Fruit fly (Drosophila melanogaster) S2 (cell line): Measurements from ENCODE around the gene Spec2.

Source experiments
- CG8478 ChIP-seq: fragments of >200 bp; optimal IDR thresholded peaks from 2 replicates; lab custom pipeline; 2018
- CTCF ChIP-seq, 2 experiments: fragments of >200 bp; optimal IDR thresholded peaks; 2 replicates each; lab custom pipeline; 2018

The Spec2 gene

DNA sequence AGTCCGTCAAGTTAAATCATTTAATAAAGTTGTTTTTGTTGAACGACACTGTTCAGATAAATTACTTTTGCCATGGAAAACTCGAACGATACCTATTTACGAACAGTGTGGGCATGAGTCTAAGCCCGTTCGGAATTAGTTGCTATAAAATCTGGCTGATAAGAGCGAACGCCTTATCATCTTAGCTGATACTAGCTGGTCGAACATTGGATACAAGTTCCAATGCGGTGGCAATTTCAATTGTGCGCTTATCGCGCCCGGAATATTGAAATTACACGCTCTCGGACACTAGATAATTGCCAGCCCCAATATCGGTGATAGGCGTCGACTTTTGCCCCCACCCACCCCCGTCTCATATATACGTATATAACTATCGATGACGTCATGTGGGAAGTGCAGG is 30.0 kb upstream of the Spec2 start:
- TF ChIP-seq CG8478 (no peak), CTCF (optimal IDR thresholded peaks at IDR 0.05; lab: Kevin White, UChicago) (no peak)

DNA sequence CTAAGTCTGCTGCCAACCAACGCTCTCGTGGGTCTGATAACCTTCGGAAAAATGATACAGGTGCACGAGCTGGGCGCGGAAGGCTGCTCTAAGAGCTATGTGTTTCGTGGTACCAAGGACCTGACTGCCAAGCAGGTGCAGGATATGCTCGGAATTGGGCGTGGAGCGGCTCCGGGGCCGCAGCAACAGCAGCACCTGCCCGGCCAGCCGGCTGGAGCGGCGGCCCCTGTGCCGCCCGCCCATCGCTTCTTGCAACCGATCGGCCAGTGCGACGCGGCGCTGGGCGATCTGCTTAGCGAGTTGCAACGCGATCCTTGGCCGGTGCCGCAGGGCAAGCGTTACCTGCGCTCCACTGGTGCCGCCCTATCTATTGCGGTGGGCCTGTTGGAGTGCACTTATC is 26.0 kb upstream of the Spec2 start:
- TF ChIP-seq CTCF (optimal IDR thresholded peaks at IDR 0.05; lab: Kevin White, UChicago) (no peak), CG8478 (no peak)

DNA sequence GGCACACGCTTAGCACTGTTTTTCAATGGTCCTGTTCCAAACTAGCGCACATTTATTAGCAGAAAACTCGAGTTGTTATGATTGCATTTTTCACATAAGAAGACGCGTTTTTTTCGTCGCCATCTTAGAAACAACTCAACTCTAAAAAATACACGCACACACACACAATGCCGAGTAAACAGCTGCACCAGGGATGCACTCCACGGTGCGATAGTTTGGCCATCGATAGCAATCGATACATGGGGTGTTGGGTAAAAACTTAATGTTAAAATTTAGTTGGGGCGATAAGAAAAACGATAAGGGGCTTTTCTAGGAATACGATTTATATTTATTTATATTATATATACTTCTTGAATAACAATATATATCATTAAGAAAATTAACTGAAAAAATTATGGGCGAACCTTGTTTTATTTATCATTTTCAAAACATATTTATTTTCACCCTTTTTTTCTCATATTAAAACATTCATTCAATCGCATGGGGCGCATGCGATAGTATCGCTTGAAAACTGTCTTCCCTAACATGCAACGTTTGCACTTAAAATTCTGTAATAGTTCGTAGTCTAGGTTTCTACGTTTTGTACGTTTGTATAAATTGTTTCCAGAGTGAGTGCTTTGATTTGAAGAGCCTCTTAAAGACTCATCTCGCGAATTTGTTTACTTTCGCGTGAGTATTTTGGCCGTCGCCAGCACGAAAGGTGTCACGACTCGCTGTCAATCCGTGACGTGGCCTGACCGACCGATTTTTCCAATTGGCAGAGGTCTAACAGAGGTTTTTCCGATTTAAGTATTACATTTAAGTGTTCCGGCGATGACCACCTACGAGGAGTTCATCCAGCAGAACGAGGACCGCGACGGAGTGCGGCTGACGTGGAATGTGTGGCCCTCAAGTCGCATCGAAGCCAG is 24.9 kb upstream of the Spec2 start, which contains the start of the genes MTA1-like and Sec23:
Gene MTA1-like, minus strand, starts transcription at position 170 of the 908 bp plus-strand sequence.
Gene Sec23, plus strand, starts transcription at position 497 of the 908 bp plus-strand sequence.
- TF ChIP-seq CTCF (optimal IDR thresholded peaks at IDR 0.05; lab: Kevin White, UChicago) (no peak), CG8478 (no peak)

DNA sequence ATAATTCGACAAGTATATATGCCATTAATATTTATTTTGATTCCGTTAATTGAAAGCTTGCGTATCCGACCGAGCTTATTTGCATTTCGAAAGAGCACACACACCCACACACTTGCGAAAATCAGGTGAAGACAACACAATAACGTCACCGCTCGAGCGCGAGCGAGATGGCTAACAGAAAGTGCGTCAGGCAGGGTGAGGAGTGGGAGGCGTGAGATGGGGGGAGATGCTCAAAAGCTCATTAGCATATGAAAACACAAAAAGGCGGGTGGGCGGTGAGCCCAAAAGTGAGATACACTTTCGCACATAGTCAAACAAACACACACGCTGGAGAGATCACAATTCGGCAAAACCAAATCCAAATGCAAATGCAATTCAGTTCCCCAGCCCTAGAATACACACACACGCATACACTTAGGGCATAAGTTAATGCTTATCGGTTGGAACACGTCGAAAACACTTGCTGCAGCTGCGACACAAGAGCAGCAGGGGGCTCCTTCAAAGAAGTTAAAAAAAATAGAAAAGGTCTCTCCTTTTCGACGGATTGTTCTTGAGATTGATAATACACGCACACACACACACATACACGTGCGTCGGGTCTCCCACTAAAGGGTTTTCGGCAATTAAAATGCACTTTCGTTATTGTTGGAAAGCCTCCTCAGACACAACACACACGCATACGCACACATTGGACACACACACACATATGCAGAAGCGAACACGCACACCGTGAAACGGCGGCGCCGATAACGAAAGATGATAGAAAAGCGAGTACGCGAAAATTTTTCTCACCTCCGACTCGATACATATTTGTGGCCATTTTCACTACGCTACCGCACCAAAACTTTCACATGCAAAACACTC is 24.0 kb upstream of the Spec2 start:
- TF ChIP-seq CTCF (optimal IDR thresholded peaks at IDR 0.05; lab: Kevin White, UChicago) = no peak
- TF ChIP-seq CG8478 = no peak

DNA sequence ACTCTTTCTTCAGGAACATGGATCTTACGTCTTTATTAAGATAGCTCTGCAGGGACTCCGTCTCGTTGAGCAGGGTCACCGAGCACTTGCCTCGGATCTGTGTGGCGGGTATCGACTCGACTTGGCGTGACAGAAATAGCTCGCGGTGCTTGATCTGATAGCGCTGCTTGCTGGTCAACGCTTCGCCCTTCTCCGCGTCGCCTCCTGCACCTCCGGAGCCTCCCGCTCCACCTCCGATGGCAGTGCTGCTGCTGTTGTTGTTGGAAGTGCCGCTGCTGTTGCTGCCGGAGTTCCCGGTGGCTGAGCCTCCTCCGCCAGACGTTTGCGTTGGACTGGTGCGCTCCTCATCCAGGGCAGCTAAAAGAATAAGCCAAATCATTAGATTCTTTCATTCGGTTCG is 19.5 kb upstream of the Spec2 start:
- TF ChIP-seq CTCF (optimal IDR thresholded peaks at IDR 0.05; lab: Kevin White, UChicago) (no peak), CG8478 (no peak)

DNA sequence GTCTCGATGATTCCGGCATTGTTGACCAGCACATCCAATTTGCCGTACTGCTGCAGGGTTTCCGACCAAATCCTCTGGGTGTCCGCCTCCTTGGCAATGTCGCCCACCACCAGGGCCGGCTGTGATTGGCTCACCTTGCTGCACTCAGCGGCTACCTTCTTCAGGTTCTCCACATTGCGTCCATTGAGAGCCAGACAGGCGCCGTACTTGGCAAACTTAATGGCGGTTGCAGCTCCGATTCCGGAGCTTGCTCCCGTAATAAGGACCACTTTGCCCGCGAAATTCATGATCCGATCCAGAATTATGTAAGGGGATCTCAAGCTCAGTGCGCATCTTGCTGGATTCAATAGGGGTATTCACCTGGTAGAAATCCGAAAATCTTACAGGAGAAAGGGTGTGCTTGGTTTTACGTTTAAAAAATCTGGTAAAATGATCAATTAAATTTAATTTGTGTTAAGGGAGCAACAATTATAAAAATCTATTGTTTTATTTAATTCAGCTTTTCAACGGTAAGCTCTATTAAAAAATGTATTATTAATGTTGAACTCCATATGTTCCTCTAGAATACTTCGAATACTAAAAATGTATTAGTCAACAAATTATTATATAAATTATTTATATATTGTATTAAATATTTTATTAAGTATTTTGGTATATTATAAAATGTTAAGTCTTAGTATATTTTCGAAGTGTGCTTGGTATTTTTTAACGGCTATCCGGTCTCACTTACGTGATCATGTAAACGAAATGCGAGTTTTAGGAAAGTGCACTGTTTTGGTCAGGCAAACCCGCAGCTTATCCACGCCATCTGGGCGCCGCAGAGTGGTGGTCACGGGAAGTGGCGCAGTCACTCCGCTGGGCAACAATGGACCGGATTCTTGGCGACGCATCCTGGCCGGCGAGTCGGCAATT is 12.8 kb upstream of the Spec2 start, which contains the start of the genes CG31548 and CG12170:
Gene CG31548, minus strand, starts transcription at position 334 of the 912 bp plus-strand sequence.
Gene CG12170, plus strand, starts transcription at position 716 of the 912 bp plus-strand sequence.
- TF ChIP-seq CG8478 (no peak), CTCF (optimal IDR thresholded peaks at IDR 0.05; lab: Kevin White, UChicago) (no peak)

DNA sequence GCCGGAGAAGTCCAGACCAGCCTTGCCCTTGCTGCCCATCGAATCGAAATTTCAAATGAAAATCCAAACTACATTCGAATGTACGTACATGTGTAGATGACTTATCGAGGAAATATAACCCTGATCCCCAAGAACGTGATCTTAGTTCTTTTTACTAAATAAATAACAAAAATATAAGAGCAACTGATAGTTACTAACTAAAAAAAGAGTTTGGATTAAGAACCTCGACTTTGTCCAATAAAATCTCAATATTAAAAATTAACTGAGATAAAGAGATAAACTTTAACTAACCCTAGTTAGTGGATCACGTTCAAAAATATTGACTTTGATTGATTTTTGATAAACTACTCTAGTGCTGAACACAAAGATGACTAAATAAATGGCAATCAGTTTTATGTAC is 11.6 kb upstream of the Spec2 start, which contains the start of gene CG31546:
Gene CG31546, minus strand, starts transcription at position 101 of the 400 bp plus-strand sequence.
- TF ChIP-seq CTCF (optimal IDR thresholded peaks at IDR 0.05; lab: Kevin White, UChicago) (no peak), CG8478 (no peak)

DNA sequence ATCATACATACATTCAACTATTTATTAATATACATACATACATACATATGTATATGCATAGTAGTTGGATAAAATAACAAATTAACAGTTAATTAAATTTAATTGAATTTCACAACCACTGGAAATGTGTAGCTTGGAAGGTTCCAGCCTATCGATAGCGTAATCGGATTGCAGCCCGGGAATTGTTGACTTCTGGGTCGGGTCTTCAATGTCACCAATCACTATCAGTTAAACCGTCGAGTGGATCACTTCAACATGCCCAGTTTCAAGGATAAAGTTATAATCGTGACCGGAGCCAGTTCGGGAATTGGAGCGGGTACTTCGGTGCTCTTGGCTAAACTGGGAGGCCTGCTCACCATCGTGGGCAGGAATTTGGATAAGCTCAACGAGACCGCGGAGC is 9.5 kb upstream of the Spec2 start, which contains the start of gene CG12171:
Gene CG12171, plus strand, starts transcription at position 191 of the 400 bp plus-strand sequence.
- TF ChIP-seq CG8478 = no peak
- TF ChIP-seq CTCF (optimal IDR thresholded peaks at IDR 0.05; lab: Kevin White, UChicago) = no peak

DNA sequence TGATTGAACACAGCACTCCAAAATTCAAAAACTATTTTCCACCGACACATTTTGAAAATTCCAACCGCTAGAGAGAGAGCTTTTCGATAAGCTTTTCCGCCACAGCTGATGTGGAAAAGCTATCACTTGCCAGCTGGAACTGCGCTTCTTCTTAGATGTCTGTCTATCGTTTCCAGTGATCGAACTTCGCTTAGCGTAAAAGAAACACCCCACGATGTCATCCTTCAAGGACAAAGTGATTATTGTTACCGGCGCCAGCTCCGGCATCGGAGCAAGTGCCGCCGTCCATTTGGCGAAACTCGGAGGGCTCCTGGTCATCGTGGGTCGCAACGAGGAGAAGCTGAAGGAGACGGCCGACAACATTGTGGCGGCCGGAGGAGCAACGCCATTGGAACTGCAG is 8.3 kb upstream of the Spec2 start, which contains the start of gene CG31549:
Gene CG31549, plus strand, starts transcription at position 11 of the 400 bp plus-strand sequence.
- TF ChIP-seq CTCF (optimal IDR thresholded peaks at IDR 0.05; lab: Kevin White, UChicago) = no peak
- no peak for TF ChIP-seq CG8478

DNA sequence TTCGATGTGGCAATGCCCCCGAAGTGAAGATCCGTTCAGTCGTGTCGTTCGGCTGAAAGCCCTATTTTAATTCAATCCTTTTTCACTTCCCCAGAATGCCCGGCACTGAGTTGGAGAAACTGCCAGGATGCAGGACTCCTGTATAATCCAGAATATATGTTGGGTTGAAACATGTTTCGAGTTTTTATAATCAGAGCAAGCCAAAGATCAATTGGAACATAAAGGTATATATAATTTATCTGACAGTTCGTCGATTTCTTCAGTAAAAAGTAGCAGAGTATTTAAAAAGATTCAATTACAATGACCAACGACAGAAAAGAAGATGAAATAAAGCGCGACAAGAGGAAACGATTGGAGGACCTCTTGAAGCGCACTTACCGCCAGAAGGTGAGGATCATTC is 3.6 kb upstream of the Spec2 start, which contains the start of gene CG31551:
Gene CG31551, plus strand, starts transcription at position 301 of the 400 bp plus-strand sequence.
- TF ChIP-seq CTCF (optimal IDR thresholded peaks at IDR 0.05; lab: Kevin White, UChicago) (no peak), CG8478 (no peak)

DNA sequence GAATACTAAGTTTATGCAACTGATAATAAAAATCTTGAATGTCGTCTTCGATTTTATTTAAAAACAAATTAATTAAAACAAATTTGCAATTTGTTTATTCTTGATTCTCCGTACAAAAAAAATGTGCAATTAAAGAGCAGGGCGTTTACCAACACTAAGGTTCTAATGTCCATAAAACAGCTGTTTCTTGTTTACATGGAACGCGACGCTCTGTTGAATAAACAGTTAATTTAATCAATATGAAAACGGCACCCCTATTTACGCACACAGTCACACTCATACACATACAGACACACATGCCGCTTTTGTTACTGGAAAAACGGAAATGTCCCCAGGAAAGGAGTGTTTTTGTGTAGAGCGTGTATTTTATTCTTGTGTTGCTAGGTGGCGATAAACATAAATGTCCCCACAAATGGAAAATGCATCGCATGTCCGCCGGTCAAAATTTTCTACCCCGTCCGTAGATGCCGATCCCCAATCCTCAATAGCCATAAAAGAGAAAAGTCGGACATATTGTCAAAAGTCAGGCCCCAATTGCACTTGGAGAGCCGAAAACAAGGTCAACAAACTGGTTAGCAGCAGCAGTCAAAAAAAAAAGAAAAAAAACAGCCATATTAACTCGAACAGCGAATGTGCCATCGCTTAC is 817 bp downstream of the Spec2 start:
- no peak for TF ChIP-seq CTCF (optimal IDR thresholded peaks at IDR 0.05; lab: Kevin White, UChicago)
- no peak for TF ChIP-seq CG8478

DNA sequence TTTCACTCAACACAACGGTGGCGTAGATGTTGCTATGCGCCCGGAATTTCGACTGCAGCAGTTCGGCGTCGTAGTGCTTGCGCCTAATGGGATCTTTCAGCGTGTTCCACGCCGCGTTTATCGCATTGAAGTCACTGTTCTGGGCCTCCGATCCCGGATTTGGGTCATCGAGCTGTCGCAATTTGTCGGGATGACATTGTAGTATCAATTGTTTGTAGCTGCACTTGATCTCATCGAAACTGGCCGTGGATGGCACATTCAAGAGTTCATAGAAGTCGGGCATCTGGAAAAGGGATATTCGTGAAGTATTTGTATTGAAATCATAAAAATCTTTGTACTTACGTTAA is 1.5 kb downstream of the Spec2 start:
- TF ChIP-seq CTCF (optimal IDR thresholded peaks at IDR 0.05; lab: Kevin White, UChicago) (no peak), CG8478 (no peak)

DNA sequence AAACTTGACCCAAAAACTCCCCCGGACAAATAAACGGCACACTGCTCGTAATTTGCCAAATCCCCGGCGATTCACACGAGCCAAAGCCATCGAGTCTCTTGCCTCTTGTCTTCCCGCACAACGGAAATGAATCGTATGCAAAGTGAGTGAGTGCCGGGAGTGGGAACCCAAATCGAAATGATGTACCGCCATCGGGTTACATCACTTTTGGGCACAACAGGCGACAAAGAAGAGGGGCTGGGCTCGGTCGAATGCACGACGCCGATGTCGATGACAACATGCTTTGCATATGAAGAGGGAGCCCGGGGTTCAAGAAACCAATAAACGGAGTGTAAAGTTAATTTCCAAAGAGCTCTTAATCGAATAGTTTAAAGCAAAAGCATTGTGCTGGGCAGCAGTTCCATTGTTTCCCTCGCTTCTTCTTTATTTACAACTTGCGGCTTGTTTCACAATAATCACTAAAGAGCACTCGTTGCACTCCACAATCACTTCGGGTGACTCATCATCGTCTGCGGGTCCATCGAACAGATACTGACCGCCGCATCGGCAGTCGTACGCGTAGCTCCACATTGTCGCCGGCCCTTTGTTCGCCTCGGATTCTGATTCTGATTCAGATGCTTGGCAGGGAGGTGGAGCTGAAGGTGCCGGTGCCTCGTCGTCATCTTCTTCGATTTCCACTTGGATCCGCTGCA is 2.1 kb downstream of the Spec2 start:
- TF ChIP-seq CTCF (optimal IDR thresholded peaks at IDR 0.05; lab: Kevin White, UChicago) = no peak
- no peak for TF ChIP-seq CG8478
